Fruit fly (Drosophila melanogaster) whole organism: Measurements from ENCODE around the gene CG3662.

ENCODE experiments used
- CG8478 ChIP-seq: fragments of >200 bp; optimal IDR thresholded peaks from 2 replicates; lab custom pipeline; 2018; ENCODE audit warnings: inconsistent platforms
- Dll ChIP-seq: fragments of >200 bp; optimal IDR thresholded peaks from 2 replicates; lab custom pipeline; 2017
- EcR ChIP-seq, 2 experiments: fragments of >200 bp; optimal IDR thresholded peaks; 2 replicates each; lab custom pipeline; 2017; ENCODE audit warnings: missing biosample characterization in 2 of 2, missing genetic modification characterization in 2 of 2, missing genetic modification reagents in 2 of 2
- pan ChIP-seq: fragments of >200 bp; optimal IDR thresholded peaks from 2 replicates; lab custom pipeline; 2017
- psq ChIP-seq: fragments of >200 bp; optimal IDR thresholded peaks from 2 replicates; lab custom pipeline; 2017
- usp ChIP-seq: fragments of >200 bp; optimal IDR thresholded peaks from 2 replicates; lab custom pipeline; 2017; ENCODE audit warnings: missing biosample characterization, missing genetic modification characterization, mixed read lengths

The CG3662 gene

DNA sequence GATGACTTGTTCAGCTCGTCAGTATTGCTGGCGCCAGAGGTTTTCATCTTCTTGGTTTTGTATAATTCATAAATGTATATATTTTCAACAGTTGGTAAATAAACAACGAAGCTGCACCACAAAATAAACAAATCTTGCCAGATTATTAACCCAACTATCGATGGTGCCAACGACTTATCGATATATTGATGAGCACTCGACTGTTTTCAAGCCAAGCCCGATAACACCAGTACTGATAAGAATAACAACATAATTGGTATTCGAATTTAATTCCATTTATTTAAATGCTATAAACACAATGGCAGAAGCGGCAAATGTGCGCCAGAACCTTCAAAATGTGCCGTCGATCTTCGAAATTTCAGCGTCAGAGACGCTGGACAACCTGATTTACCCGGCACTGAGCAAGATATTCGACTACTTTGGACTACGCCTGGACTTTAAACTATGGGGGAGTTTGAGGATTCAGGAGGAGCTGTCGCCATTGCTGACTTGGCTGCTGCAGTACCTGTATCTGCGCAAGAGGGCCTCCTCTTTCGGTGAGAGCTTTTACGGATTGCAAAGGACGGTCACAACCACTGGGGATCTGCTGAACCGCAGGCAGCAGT, 5.2 kb upstream of the CG3662 start, which contains the start of the genes Saf6 and Pex12:
Gene Saf6 (minus strand): TSS at position 166 of the 605 bp plus-strand sequence.
Gene Pex12 (plus strand): TSS at position 209 of the 605 bp plus-strand sequence.
- TF ChIP-seq psq (lab: Kevin White, UChicago) (no peak), pan (lab: Kevin White, UChicago) (no peak), CG8478 (lab: Kevin White, UChicago) (no peak), EcR (GFP tag; optimal IDR thresholded peaks at IDR 0.05; lab: Kevin White, UChicago) (no peak)

- no peak for TF ChIP-seq psq (lab: Kevin White, UChicago)
- TF ChIP-seq Dll (lab: Kevin White, UChicago), result no peak
- no peak for TF ChIP-seq usp
- no peak for TF ChIP-seq EcR (GFP tag; optimal IDR thresholded peaks at IDR 0.05; lab: Kevin White, UChicago)
- no peak for TF ChIP-seq CG8478 (lab: Kevin White, UChicago)
- no peak for TF ChIP-seq pan (lab: Kevin White, UChicago)
Observed at dm6 chr2L:817850-818249, 3.2 kb upstream of the CG3662 start, which contains the start of gene CG15880. Gene CG15880 (minus strand): TSS chr2L:817950.

dm6 chr2L:819315-820032, 1.6 kb upstream of the CG3662 start, which contains the start of the genes PGAP2 and Clp:
Gene PGAP2 (minus strand): TSS chr2L:819508.
Gene Clp (plus strand): TSS chr2L:819964.
- TF ChIP-seq CG8478 (lab: Kevin White, UChicago) (no peak), EcR (GFP tag; optimal IDR thresholded peaks at IDR 0.05; lab: Kevin White, UChicago) (no peak), pan (lab: Kevin White, UChicago) (no peak)

DNA sequence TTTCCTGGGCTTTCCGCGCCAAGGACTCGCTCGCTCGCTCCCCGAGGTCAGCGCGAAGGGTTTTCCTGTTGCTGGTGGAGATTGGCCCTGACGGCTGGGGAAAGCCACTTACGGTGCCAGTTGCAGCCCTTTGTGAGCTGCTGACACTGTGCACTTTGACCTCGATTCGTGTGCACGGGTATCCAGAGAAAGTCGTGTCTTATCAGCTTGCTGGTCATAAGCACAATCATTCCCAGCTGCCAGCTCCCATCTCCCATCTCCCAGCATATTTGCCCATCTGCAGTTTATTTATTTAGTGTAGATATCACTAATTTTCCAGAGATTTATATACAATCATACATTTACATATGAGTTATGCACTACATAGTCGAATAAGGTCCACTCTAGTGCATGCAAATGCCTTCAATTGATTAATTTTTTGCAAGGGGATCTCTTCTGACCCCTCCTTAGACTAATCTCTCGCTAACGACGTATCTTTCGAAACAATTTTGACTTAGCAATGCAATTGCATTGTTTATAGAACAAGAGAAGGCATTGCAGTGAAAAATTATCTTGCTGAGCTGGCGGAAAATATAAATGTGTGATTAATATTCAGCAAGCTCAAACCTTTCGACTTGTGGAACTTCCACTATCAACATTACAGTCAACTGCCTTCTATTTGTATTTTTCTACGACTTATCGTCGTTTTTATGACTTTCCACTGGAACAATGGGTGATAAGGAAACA, 1.1 kb downstream of the CG3662 start:
- TF ChIP-seq pan (lab: Kevin White, UChicago), result no peak
- TF ChIP-seq Dll (lab: Kevin White, UChicago), result no peak
- no peak for TF ChIP-seq usp
- no peak for TF ChIP-seq CG8478 (lab: Kevin White, UChicago)
- no peak for TF ChIP-seq EcR (GFP tag; optimal IDR thresholded peaks at IDR 0.05; lab: Kevin White, UChicago)
- no peak for TF ChIP-seq psq (lab: Kevin White, UChicago)

- TF ChIP-seq EcR (GFP tag; optimal IDR thresholded peaks at IDR 0.05; lab: Kevin White, UChicago), result no peak
Observed at dm6 chr2L:825768-826263, 4.7 kb downstream of the CG3662 start, which contains the start of the genes CG3862 and dock. Gene CG3862 (minus strand): TSS chr2L:825861. Gene dock (plus strand): TSS chr2L:825969.

- TF ChIP-seq EcR (GFP tag; optimal IDR thresholded peaks at IDR 0.05; lab: Kevin White, UChicago), result no peak
- TF ChIP-seq psq (lab: Kevin White, UChicago), result no peak
- peak; percentile 46 for TF ChIP-seq Dll (lab: Kevin White, UChicago)
- no peak for TF ChIP-seq pan (lab: Kevin White, UChicago)
- no peak for TF ChIP-seq CG8478 (lab: Kevin White, UChicago)
- TF ChIP-seq usp, result no peak
Observed at dm6 chr2L:826388-826787, 5.3 kb downstream of the CG3662 start.

DNA sequence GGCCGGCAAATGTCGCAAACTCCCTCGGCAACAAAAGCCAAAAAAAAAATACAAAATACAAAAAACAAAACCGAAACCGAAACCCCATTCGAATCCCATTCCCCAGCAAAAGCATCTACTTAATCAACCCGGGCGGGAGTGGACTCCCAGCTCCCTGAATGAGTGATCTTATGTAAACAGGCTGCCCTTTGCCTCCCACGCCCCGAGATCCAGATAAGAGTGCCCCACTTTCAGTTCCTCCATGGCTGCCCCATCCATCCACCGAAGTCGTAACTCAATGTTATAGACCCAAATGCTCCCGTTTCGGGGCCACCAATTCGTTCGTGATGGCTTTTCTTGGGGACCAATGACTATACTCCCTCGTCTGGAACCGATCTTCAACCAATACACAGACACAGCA, 6.0 kb downstream of the CG3662 start:
- TF ChIP-seq CG8478 (lab: Kevin White, UChicago), result no peak
- TF ChIP-seq psq (lab: Kevin White, UChicago), result no peak
- no peak for TF ChIP-seq usp
- no peak for TF ChIP-seq pan (lab: Kevin White, UChicago)
- TF ChIP-seq Dll (lab: Kevin White, UChicago), result no peak
- no peak for TF ChIP-seq EcR (GFP tag; optimal IDR thresholded peaks at IDR 0.05; lab: Kevin White, UChicago)

DNA sequence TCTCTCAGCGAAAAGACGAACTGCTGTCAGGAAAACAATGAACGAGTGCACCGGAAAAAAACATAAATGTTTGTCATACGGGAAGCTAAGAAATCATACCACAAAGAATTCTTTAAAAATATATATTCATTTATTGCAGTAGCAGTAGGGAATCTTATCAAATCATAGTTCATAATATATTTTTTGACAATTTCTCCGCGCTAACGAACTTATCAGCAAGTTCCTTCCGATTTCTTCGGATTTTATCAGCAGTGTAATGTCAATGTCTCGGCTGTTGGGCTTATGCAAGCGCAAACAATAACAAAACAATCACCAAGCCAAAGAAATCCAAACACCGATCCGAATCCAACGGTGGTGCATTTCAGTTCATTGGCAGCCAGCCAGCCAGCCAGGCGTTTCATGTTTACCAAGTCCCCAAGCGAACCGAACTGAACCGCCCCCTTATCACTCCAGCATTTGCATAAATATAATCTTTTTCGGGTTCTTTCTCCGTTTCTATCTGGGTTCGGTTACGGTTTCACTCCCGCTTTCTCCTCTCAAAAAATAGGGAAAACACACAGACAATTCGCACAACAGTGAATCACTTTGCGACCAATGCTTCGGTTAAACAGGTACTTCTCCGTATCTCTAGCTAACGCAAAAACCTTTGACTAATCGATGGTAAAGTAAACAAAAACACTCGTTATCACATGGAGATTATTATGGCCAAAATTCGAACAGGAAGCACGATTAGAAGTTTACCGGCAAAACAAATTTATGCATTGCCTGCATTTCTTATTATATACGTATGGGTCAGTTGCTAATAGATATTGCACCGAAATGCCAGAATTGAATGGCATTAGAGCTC, 6.7 kb downstream of the CG3662 start:
- TF ChIP-seq CG8478 (lab: Kevin White, UChicago) (no peak), usp (no peak)

DNA sequence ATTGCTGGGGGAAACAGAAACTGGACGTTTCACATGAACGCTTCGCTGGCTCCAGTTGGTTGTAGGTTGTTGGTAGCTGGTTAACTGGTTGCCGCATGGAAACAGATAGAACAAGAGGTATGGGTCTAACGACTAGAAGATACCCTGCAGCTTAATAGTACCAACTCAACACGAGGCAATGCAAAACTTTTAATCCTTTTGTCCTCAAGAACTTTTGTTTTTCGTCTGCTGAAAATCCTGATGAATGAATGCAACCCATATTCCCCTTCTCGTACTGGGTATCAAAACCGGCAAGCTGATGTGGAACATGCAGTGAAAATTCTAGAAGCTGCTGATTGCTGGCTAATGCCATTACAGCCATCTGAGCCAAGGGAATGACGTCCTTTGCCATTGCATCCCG, 16.9 kb downstream of the CG3662 start:
- no peak for TF ChIP-seq CG8478 (lab: Kevin White, UChicago)
- TF ChIP-seq EcR (GFP tag; optimal IDR thresholded peaks at IDR 0.05; lab: Kevin White, UChicago), result no peak
- TF ChIP-seq Dll (lab: Kevin White, UChicago), result no peak
- no peak for TF ChIP-seq usp
- no peak for TF ChIP-seq psq (lab: Kevin White, UChicago)
- TF ChIP-seq pan (lab: Kevin White, UChicago), result peak; percentile 56

DNA sequence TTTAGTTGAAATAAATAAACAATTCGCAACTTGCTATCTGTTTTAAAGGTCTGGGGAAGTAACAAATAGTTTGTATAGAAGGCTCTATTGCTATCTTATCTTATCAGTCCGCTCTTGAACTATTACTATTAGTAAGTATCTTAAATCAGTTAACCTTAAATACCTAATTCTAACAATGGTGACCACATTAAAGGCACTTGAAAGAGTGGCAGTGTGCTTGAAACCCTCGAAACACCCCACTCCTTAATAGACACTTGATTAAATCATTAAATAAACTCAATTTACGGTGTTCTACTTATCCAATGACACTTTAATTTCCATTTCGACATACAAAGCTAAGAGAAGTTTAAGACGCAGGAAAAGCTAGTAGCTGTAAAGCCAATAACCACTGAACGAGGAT, 17.7 kb downstream of the CG3662 start:
- TF ChIP-seq psq (lab: Kevin White, UChicago) (no peak), pan (lab: Kevin White, UChicago) (no peak), usp (no peak), CG8478 (lab: Kevin White, UChicago) (no peak), EcR (GFP tag; optimal IDR thresholded peaks at IDR 0.05; lab: Kevin White, UChicago) (no peak), Dll (lab: Kevin White, UChicago) (no peak)

DNA sequence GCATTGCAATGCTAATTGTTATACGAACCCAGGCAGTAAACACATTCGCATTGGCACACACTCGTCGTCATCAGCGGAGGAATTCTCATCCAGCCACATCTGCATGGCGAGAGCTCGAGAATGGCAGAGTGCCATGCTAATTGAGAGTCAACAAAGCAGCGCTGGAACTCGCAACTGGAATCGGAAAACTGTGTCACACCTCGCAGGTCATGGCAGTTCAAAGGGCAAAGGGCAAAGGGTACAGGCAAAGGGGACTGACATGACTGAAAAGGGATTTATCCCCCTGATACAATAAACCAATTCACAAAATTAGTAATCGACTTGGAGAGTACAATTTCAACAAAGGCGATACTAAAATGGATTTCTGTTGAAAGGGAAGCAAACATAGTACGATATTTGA, 18.9 kb downstream of the CG3662 start:
- TF ChIP-seq Dll (lab: Kevin White, UChicago) (no peak), EcR (GFP tag; optimal IDR thresholded peaks at IDR 0.05; lab: Kevin White, UChicago) (peak in 1 of 2 experiments; percentile 19), usp (no peak)
